Fruit fly (Drosophila melanogaster) whole organism, pupa: ENCODE results near the gene CG5614.

Source experiments
- CG13204 ChIP-seq: fragments of 200-800 bp; sonication (Bioruptor generic); optimal IDR thresholded peaks from 2 replicates; lab custom pipeline; 2018; ENCODE audit warnings: missing biosample characterization, mild to moderate bottlenecking, missing genetic modification characterization, moderate library complexity
- CG34367 ChIP-seq: fragments of 200-800 bp; sonication (Bioruptor generic); optimal IDR thresholded peaks from 2 replicates; lab custom pipeline; 2018; ENCODE audit warnings: missing biosample characterization, mild to moderate bottlenecking, missing genetic modification characterization

- TF ChIP-seq CG13204 (no peak), CG34367 (tag; lab: Kevin White, UChicago) (no peak)
Measured at dm6 chr3R:15779505-15779904, at the start of gene CG5614.
